Fruit fly (Drosophila melanogaster): ENCODE results near the gene loco.
A peak's percentile ranks its signal among the peaks of the same experiment; 100 is the strongest.

The loco gene

DNA sequence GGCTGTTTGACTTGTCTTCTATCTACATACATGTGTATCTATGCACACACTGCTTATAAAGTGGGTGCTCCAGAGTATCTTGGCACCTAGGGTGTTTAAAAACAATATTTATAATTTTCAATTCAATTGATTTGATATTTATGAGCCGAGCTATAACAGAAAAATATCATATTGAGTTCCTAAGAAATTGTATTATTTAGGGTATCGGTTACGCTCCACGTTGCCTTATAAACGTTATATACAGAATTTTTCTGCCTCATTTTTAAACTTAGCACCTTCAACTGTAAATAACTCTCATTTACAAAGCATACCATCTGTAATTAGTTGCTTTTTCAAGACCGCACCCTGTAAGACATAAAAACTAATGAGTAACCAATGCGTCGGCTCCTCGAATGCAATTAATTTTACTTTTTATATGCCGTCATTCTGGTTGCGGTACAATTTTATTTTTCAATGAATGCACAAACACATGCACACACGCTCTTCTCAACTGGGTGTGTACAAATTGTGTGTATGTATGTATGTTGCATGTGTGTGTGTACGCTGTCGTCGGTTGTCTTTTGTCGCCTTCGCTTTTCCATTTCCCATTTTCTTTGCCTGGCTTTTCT is 48.4 kb downstream of the loco start (continued):
- TF ChIP-seq ato (GFP tag; IDR thresholded peaks at IDR 0.05; ENCODE audit: partially characterized antibody) (no peak), HLH54F (GFP tag; optimal IDR thresholded peaks at IDR 0.05) (peak; percentile 13), CG8765 (GFP tag; IDR thresholded peaks at IDR 0.05) (no peak; the same call in 1 of the 2 replicates), CG9817 (tag; optimal IDR thresholded peaks at IDR 0.05) (peak; percentile 18), CG2202 (tag; optimal IDR thresholded peaks at IDR 0.05) (peak; percentile 50), CG10209 (GFP tag; optimal IDR thresholded peaks at IDR 0.05) (peak; percentile 64), nerfin-1 (tag; optimal IDR thresholded peaks at IDR 0.05) (peak; percentile 54), dpn (GFP tag; optimal IDR thresholded peaks at IDR 0.05) (peak; percentile 16 to 27), CG7556 (GFP tag; optimal IDR thresholded peaks at IDR 0.05) (peak; percentile 82), fd102C (GFP tag; optimal IDR thresholded peaks at IDR 0.05) (peak; percentile 17), knrl (GFP tag; IDR thresholded peaks at IDR 0.05; ENCODE audit: partially characterized antibody) (no peak), Oaz (GFP tag; IDR thresholded peaks at IDR 0.05) (peak; percentile 17; the same call in 1 of the 2 replicates), CG6791 (GFP tag; IDR thresholded peaks at IDR 0.05; ENCODE audit: partially characterized antibody) (no peak), dysf (GFP tag; IDR thresholded peaks at IDR 0.05) (no peak), chm (GFP tag; IDR thresholded peaks at IDR 0.05) (peak; percentile 20; the same call in 1 of the 2 replicates), caup (GFP tag; optimal IDR thresholded peaks at IDR 0.05; ENCODE audit: severe bottlenecking) (peak; percentile 46), CG18619 (GFP tag; optimal IDR thresholded peaks at IDR 0.05) (peak; percentile 51), stwl (tag; optimal IDR thresholded peaks at IDR 0.05) (no peak), zfh1 (GFP tag; IDR thresholded peaks at IDR 0.05) (peak; percentile 66; the same call in 2 of the 3 replicates), CG9797 (GFP tag; optimal IDR thresholded peaks at IDR 0.05) (no peak), rib (GFP tag; IDR thresholded peaks at IDR 0.05) (no peak), sd (tag; optimal IDR thresholded peaks at IDR 0.05) (no peak), CG9215 (GFP tag; IDR thresholded peaks at IDR 0.05) (no peak), peb (GFP tag; IDR thresholded peaks at IDR 0.05) (no peak), Lpt (GFP tag; optimal IDR thresholded peaks at IDR 0.05) (no peak), CG2889 (GFP tag; IDR thresholded peaks at IDR 0.05) (no peak), jumu (GFP tag; optimal IDR thresholded peaks at IDR 0.05) (peak; percentile 34), grn (GFP tag; optimal IDR thresholded peaks at IDR 0.05) (peak; percentile 31), CG11093 (GFP tag; IDR thresholded peaks at IDR 0.05) (no peak), bsh (GFP tag; optimal IDR thresholded peaks at IDR 0.05) (peak; percentile 50 to 70), Dbx (GFP tag; IDR thresholded peaks at IDR 0.05) (no peak), CG4328 (GFP tag; optimal IDR thresholded peaks at IDR 0.05) (peak; percentile 12), CG7372 (GFP tag; IDR thresholded peaks at IDR 0.05) (no peak), CG8924 (tag; optimal IDR thresholded peaks at IDR 0.05) (peak; percentile 68), CG15073 (GFP tag; optimal IDR thresholded peaks at IDR 0.05) (no peak), CG8478 (optimal IDR thresholded peaks at IDR 0.05) (no peak), tna (GFP tag; IDR thresholded peaks at IDR 0.05; ENCODE audit: partially characterized antibody) (no peak), prd (optimal IDR thresholded peaks at IDR 0.05) (no peak), prd (GFP tag; IDR thresholded peaks at IDR 0.05) (peak; percentile 31; the same call in 1 of the 3 replicates), nau (GFP tag; optimal IDR thresholded peaks at IDR 0.05) (peak; percentile 20), CG4282 (GFP tag; optimal IDR thresholded peaks at IDR 0.05) (no peak), CG11723 (GFP tag; optimal IDR thresholded peaks at IDR 0.05) (peak; percentile 42), ATbp (GFP tag; optimal IDR thresholded peaks at IDR 0.05) (peak; percentile 68), CG12104 (GFP tag; optimal IDR thresholded peaks at IDR 0.05) (peak; percentile 61), CG11695 (GFP tag; IDR thresholded peaks at IDR 0.05) (no peak), cato (GFP tag; optimal IDR thresholded peaks at IDR 0.05; ENCODE audit: borderline replicate concordance) (peak; percentile 35), CG15601 (tag; optimal IDR thresholded peaks at IDR 0.05) (peak; percentile 76), chif (GFP tag; optimal IDR thresholded peaks at IDR 0.05) (peak; percentile 41 to 42), CG10274 (GFP tag; optimal IDR thresholded peaks at IDR 0.05) (no peak), CG1603 (tag; optimal IDR thresholded peaks at IDR 0.05) (peak; percentile 36)
